Fruit fly (Drosophila melanogaster): ENCODE data around the gene Mau2.

The Mau2 gene

dm6 chr3R:15229329-15229876, 20.4 kb downstream of the Mau2 start, which contains the start of the genes Art3 and mRpS10 (continued):
- TF ChIP-seq corto (GFP tag; optimal IDR thresholded peaks at IDR 0.05) = no peak
- TF ChIP-seq CG17612 (GFP tag; IDR thresholded peaks at IDR 0.05) = peak; percentile 100
- TF ChIP-seq gcm2 (GFP tag; optimal IDR thresholded peaks at IDR 0.05) = peak; percentile 99
- TF ChIP-seq ERR (GFP tag; optimal IDR thresholded peaks at IDR 0.05) = peak; percentile 98
- TF ChIP-seq H2.0 (GFP tag; IDR thresholded peaks at IDR 0.05) = peak; percentile 100
- TF ChIP-seq Elba2 (GFP tag; optimal IDR thresholded peaks at IDR 0.05) = peak; percentile 100
- peak; percentile 100 for TF ChIP-seq CG3065 (GFP tag; optimal IDR thresholded peaks at IDR 0.05)
- peak; percentile 97 for TF ChIP-seq Kr (GFP tag; optimal IDR thresholded peaks at IDR 0.05)
- TF ChIP-seq sima (GFP tag; optimal IDR thresholded peaks at IDR 0.05) = peak; percentile 100
- peak; percentile 100 for TF ChIP-seq BtbVII (GFP tag; optimal IDR thresholded peaks at IDR 0.05)
- TF ChIP-seq her (GFP tag; optimal IDR thresholded peaks at IDR 0.05) = peak; percentile 98
- TF ChIP-seq fru (optimal IDR thresholded peaks at IDR 0.05) = no peak
- peak; percentile 100 for TF ChIP-seq CG17328 (GFP tag; IDR thresholded peaks at IDR 0.05)
- peak; percentile 99 for TF ChIP-seq scrt (GFP tag; optimal IDR thresholded peaks at IDR 0.05)
- TF ChIP-seq nmo (GFP tag; optimal IDR thresholded peaks at IDR 0.05) = peak; percentile 100
- no peak for TF ChIP-seq HLH4C (GFP tag; IDR thresholded peaks at IDR 0.05; ENCODE audit: partially characterized antibody)
- peak; percentile 99 for TF ChIP-seq Gug (GFP tag; IDR thresholded peaks at IDR 0.05)
- peak; percentile 99 for TF ChIP-seq Lim3 (GFP tag; IDR thresholded peaks at IDR 0.05)
- TF ChIP-seq Stat92E (GFP tag; optimal IDR thresholded peaks at IDR 0.05) = peak in 1 of 3 experiments; percentile 100
- TF ChIP-seq tio (GFP tag; optimal IDR thresholded peaks at IDR 0.05) = peak; percentile 100
- TF ChIP-seq fu2 (GFP tag; optimal IDR thresholded peaks at IDR 0.05) = peak; percentile 100
- TF ChIP-seq CG10462 (GFP tag; optimal IDR thresholded peaks at IDR 0.05) = peak; percentile 100
- peak; percentile 100 for TF ChIP-seq twi (tag; optimal IDR thresholded peaks at IDR 0.05)
- peak; percentile 100 for TF ChIP-seq CG8089 (GFP tag; optimal IDR thresholded peaks at IDR 0.05)
- TF ChIP-seq CG17359 (tag; optimal IDR thresholded peaks at IDR 0.05) = peak; percentile 100
- TF ChIP-seq ssp (GFP tag; IDR thresholded peaks at IDR 0.05) = peak; percentile 97
- TF ChIP-seq CG2199 (GFP tag; IDR thresholded peaks at IDR 0.05) = peak; percentile 100
- peak; percentile 100 for TF ChIP-seq phol (tag; optimal IDR thresholded peaks at IDR 0.05)
- TF ChIP-seq gsb (GFP tag; IDR thresholded peaks at IDR 0.05) = peak; percentile 100
- peak; percentile 98 for TF ChIP-seq ab (GFP tag; optimal IDR thresholded peaks at IDR 0.05)
- peak; percentile 100 for TF ChIP-seq CG10147 (GFP tag; optimal IDR thresholded peaks at IDR 0.05)
- no peak for TF ChIP-seq CG2129 (GFP tag; IDR thresholded peaks at IDR 0.05; ENCODE audit: partially characterized antibody)
- TF ChIP-seq CG11504 (tag; optimal IDR thresholded peaks at IDR 0.05) = peak; percentile 99
- TF ChIP-seq gce (GFP tag; IDR thresholded peaks at IDR 0.05) = peak; percentile 100
- peak; percentile 100 for TF ChIP-seq CG9609 (GFP tag; optimal IDR thresholded peaks at IDR 0.05)
- peak; percentile 100 for TF ChIP-seq CG13775 (GFP tag; optimal IDR thresholded peaks at IDR 0.05)
- peak; percentile 99 for TF ChIP-seq Hmx (GFP tag; optimal IDR thresholded peaks at IDR 0.05)
- peak; percentile 100 for TF ChIP-seq pum (GFP tag; optimal IDR thresholded peaks at IDR 0.05)
- TF ChIP-seq Neu2 (GFP tag; optimal IDR thresholded peaks at IDR 0.05; ENCODE audit: borderline replicate concordance) = peak; percentile 100
- peak; percentile 83 for TF ChIP-seq bigmax (GFP tag; optimal IDR thresholded peaks at IDR 0.05)
- peak; percentile 100 for TF ChIP-seq Pdp1 (GFP tag; optimal IDR thresholded peaks at IDR 0.05)
- peak; percentile 100 for TF ChIP-seq CG10366 (GFP tag; IDR thresholded peaks at IDR 0.05)
- peak; percentile 100 for TF ChIP-seq CG34422 (GFP tag; IDR thresholded peaks at IDR 0.05)
- TF ChIP-seq Hand (GFP tag; optimal IDR thresholded peaks at IDR 0.05) = peak; percentile 99
- TF ChIP-seq E2f2 (GFP tag; IDR thresholded peaks at IDR 0.05) = peak; percentile 96
- peak; percentile 100 for TF ChIP-seq CG9817 (tag; optimal IDR thresholded peaks at IDR 0.05)
- TF ChIP-seq eyg (GFP tag; optimal IDR thresholded peaks at IDR 0.05) = peak; percentile 100
- no peak for TF ChIP-seq Dll (GFP tag; IDR thresholded peaks at IDR 0.05; ENCODE audit: partially characterized antibody)
- TF ChIP-seq CG33557 (GFP tag; optimal IDR thresholded peaks at IDR 0.05) = peak; percentile 100
- TF ChIP-seq Fer3 (tag; optimal IDR thresholded peaks at IDR 0.05) = peak; percentile 100

Data from whole organism, embryonic.